Worm (Caenorhabditis elegans): ENCODE data around the gene Y50D4C.3.

The Y50D4C.3 gene

DNA sequence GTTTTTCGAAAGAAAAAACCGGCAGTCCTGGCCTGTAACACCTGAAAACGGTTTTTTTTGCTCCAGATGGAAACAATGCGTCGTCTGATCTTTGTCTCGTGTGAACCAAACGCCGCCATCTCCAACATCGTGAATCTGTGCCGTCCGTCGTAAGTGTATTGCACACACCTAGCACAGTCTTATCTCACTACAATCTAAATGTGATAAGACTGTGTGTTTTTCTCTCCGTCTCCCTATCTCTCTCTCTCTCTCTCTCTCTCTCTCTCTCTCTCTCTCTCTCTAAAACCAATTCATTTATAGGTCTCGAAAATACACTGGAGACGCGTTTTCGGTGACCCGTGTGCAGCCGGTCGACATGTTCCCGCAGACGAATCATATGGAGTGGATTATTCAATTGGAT is 34.5 kb downstream of the Y50D4C.3 start (continued):
- TF ChIP-seq nhr-237 (tag; optimal IDR thresholded peaks at IDR 0.05), result no peak
- no peak for TF ChIP-seq ctbp-1 (GFP tag; IDR thresholded peaks at IDR 0.05)
- no peak for TF ChIP-seq F37D6.2 (tag; optimal IDR thresholded peaks at IDR 0.05)
- no peak for TF ChIP-seq spr-1 (tag; optimal IDR thresholded peaks at IDR 0.05)
- no peak for TF ChIP-seq nhr-41 (GFP tag; IDR thresholded peaks at IDR 0.05)
- TF ChIP-seq Y105C5A.15 (GFP tag; IDR thresholded peaks at IDR 0.05), result no peak
- peak; percentile 20 for TF ChIP-seq lin-13 (GFP tag; optimal IDR thresholded peaks at IDR 0.05)
- TF ChIP-seq vab-7 (GFP tag; IDR thresholded peaks at IDR 0.05), result no peak
- TF ChIP-seq snpc-4 (tag; optimal IDR thresholded peaks at IDR 0.05), result no peak
- TF ChIP-seq mdt-29 (GFP tag; IDR thresholded peaks at IDR 0.05), result no peak
- no peak for TF ChIP-seq nhr-76 (tag; optimal IDR thresholded peaks at IDR 0.05)
- TF ChIP-seq rbr-2 (tag; optimal IDR thresholded peaks at IDR 0.05), result no peak
- TF ChIP-seq dve-1 (tag; optimal IDR thresholded peaks at IDR 0.05; ENCODE audit: insufficient read depth), result peak; percentile 67
- TF ChIP-seq D1046.2 (GFP tag; IDR thresholded peaks at IDR 0.05), result no peak
- TF ChIP-seq daf-16 (GFP tag; optimal IDR thresholded peaks at IDR 0.05), result no peak
- peak; percentile 58 for TF ChIP-seq daf-16 (tag; optimal IDR thresholded peaks at IDR 0.05)
- TF ChIP-seq daf-12 (tag; optimal IDR thresholded peaks at IDR 0.05), result no peak
- no peak for TF ChIP-seq zfp-2 (tag; optimal IDR thresholded peaks at IDR 0.05)
- TF ChIP-seq nhr-10 (tag; optimal IDR thresholded peaks at IDR 0.05), result no peak
- TF ChIP-seq F44E2.7 (GFP tag; IDR thresholded peaks at IDR 0.05), result no peak
- no peak for TF ChIP-seq lin-39 (tag; optimal IDR thresholded peaks at IDR 0.05)
- no peak for TF ChIP-seq lin-1 (GFP tag; IDR thresholded peaks at IDR 0.05)
- no peak for TF ChIP-seq dmd-8 (GFP tag; IDR thresholded peaks at IDR 0.05)
- no peak for TF ChIP-seq lin-29 (GFP tag; IDR thresholded peaks at IDR 0.05)
- no peak for TF ChIP-seq lsy-2 (tag; optimal IDR thresholded peaks at IDR 0.05)
- TF ChIP-seq nhr-111 (GFP tag; optimal IDR thresholded peaks at IDR 0.05), result no peak
- TF ChIP-seq unc-62 (GFP tag; optimal IDR thresholded peaks at IDR 0.05 in 1 of 2), result no peak
- TF ChIP-seq unc-62 (tag; optimal IDR thresholded peaks at IDR 0.05), result no peak
- no peak for TF ChIP-seq lir-3 (tag; optimal IDR thresholded peaks at IDR 0.05)
- TF ChIP-seq nhr-25 (tag; optimal IDR thresholded peaks at IDR 0.05; ENCODE audit: borderline replicate concordance, insufficient read depth), result no peak
- no peak for TF ChIP-seq nhr-6 (tag; optimal IDR thresholded peaks at IDR 0.05)
- no peak for TF ChIP-seq daf-19 (GFP tag; conservative IDR thresholded peaks at IDR 0.05)
- TF ChIP-seq sdz-12 (GFP tag; optimal IDR thresholded peaks at IDR 0.05), result no peak
- no peak for TF ChIP-seq ceh-62 (tag; optimal IDR thresholded peaks at IDR 0.05)
- TF ChIP-seq nhr-77 (tag; optimal IDR thresholded peaks at IDR 0.05), result peak; percentile 81
- no peak for TF ChIP-seq set-16 (GFP tag; IDR thresholded peaks at IDR 0.05)
- peak; percentile 99 for TF ChIP-seq nhr-28 (tag; optimal IDR thresholded peaks at IDR 0.05)
- no peak for TF ChIP-seq Y48G9A.11 (GFP tag; IDR thresholded peaks at IDR 0.05)
- TF ChIP-seq fos-1 (tag; optimal IDR thresholded peaks at IDR 0.05), result no peak
- no peak for TF ChIP-seq madf-5 (GFP tag; IDR thresholded peaks at IDR 0.05)
- TF ChIP-seq ceh-28 (tag; optimal IDR thresholded peaks at IDR 0.05), result no peak
- TF ChIP-seq hlh-11 (tag; optimal IDR thresholded peaks at IDR 0.05), result peak; percentile 81
- TF ChIP-seq attf-4 (tag; optimal IDR thresholded peaks at IDR 0.05), result no peak
- no peak for TF ChIP-seq madf-9 (GFP tag; conservative IDR thresholded peaks at IDR 0.05)
- TF ChIP-seq zag-1 (tag; optimal IDR thresholded peaks at IDR 0.05), result no peak
- no peak for TF ChIP-seq arid-1 (GFP tag; conservative IDR thresholded peaks at IDR 0.05)
- peak; percentile 20 for TF ChIP-seq nhr-102 (tag; optimal IDR thresholded peaks at IDR 0.05)
- peak; percentile 27 for TF ChIP-seq nhr-48 (tag; optimal IDR thresholded peaks at IDR 0.05)
- peak; percentile 82 for TF ChIP-seq mxl-3 (GFP tag; optimal IDR thresholded peaks at IDR 0.05)
- TF ChIP-seq ama-1 (optimal IDR thresholded peaks at IDR 0.05), result no peak
- TF ChIP-seq lim-7 (GFP tag; IDR thresholded peaks at IDR 0.05), result no peak
- TF ChIP-seq ceh-32 (tag; optimal IDR thresholded peaks at IDR 0.05; ENCODE audit: poor library complexity), result no peak
- no peak for TF ChIP-seq hmg-1.1 (GFP tag; IDR thresholded peaks at IDR 0.05)
- TF ChIP-seq skn-1 (tag; optimal IDR thresholded peaks at IDR 0.05), result no peak

Measured in whole organism, L4 larva.